Fruit fly (Drosophila melanogaster) whole organism, embryonic: ENCODE data around the gene Tengl3.

Experiments
- Bdp1 ChIP-seq: fragments of 200-800 bp; sonication (Bioruptor generic); optimal IDR thresholded peaks from 3 replicates; lab custom pipeline; 2016; ENCODE audit warnings: missing biosample characterization, missing genetic modification characterization
- CG10565 ChIP-seq: fragments of 200-800 bp; sonication (Bioruptor generic); optimal IDR thresholded peaks from 3 replicates; lab custom pipeline; 2016; ENCODE audit warnings: missing biosample characterization, mild to moderate bottlenecking, missing genetic modification characterization
- CG13123 ChIP-seq: fragments of 200-800 bp; sonication (Bioruptor generic); optimal IDR thresholded peaks from 2 replicates; lab custom pipeline; 2016; ENCODE audit warnings: missing biosample characterization, missing genetic modification characterization
- CG13287 ChIP-seq: fragments of 200-800 bp; sonication (Bioruptor generic); IDR thresholded peaks from 2 replicates; pipeline ENCODE4 v1.3.6; 2022; ENCODE audit warnings: missing biosample characterization, missing genetic modification characterization; ENCODE audit not compliant: partially characterized antibody
- CG13424 ChIP-seq: fragments of 200-800 bp; sonication (Bioruptor generic); optimal IDR thresholded peaks from 2 replicates; lab custom pipeline; 2019; ENCODE audit warnings: missing biosample characterization, mild to moderate bottlenecking, missing genetic modification characterization, moderate library complexity
- CG13894 ChIP-seq: fragments of 200-800 bp; sonication (Bioruptor generic); optimal IDR thresholded peaks from 3 replicates; lab custom pipeline; 2018; ENCODE audit warnings: missing biosample characterization, mild to moderate bottlenecking, missing genetic modification characterization, moderate library complexity
- CG15269 ChIP-seq: fragments of 200-800 bp; sonication (Bioruptor generic); optimal IDR thresholded peaks from 2 replicates; lab custom pipeline; 2018; ENCODE audit warnings: missing biosample characterization, mild to moderate bottlenecking, missing genetic modification characterization, moderate library complexity
- CG16815 ChIP-seq: fragments of 200-800 bp; sonication (Bioruptor generic); optimal IDR thresholded peaks from 3 replicates; lab custom pipeline; 2017; ENCODE audit warnings: missing biosample characterization, mild to moderate bottlenecking, missing genetic modification characterization
- CG17361 ChIP-seq: fragments of 200-800 bp; sonication (Bioruptor generic); IDR thresholded peaks from 3 replicates; pipeline ENCODE4 v1.3.6; 2022; ENCODE audit warnings: missing biosample characterization, missing genetic modification characterization
- CG17829 ChIP-seq: fragments of 200-800 bp; optimal IDR thresholded peaks from 2 replicates; lab custom pipeline; 2019; ENCODE audit warnings: missing biosample characterization, mild to moderate bottlenecking, missing genetic modification characterization, moderate library complexity
- CG1832 ChIP-seq: fragments of 200-800 bp; sonication (Bioruptor generic); optimal IDR thresholded peaks from 2 replicates; lab custom pipeline; 2017; ENCODE audit warnings: missing biosample characterization, mild to moderate bottlenecking, missing genetic modification characterization, inconsistent platforms
- CG18619 ChIP-seq: fragments of 200-800 bp; sonication (Bioruptor generic); optimal IDR thresholded peaks from 3 replicates; lab custom pipeline; 2017; ENCODE audit warnings: missing biosample characterization, mild to moderate bottlenecking, missing genetic modification characterization
- CG18764 ChIP-seq: fragments of 200-800 bp; sonication (Bioruptor generic); optimal IDR thresholded peaks from 3 replicates; lab custom pipeline; 2016; ENCODE audit warnings: missing biosample characterization, missing genetic modification characterization
- CG3065 ChIP-seq: fragments of 200-800 bp; sonication (Bioruptor generic); optimal IDR thresholded peaks from 2 replicates; lab custom pipeline; 2016; ENCODE audit warnings: missing biosample characterization, missing genetic modification characterization
- CG34224 ChIP-seq: fragments of 200-800 bp; sonication (Bioruptor generic); IDR thresholded peaks from 3 replicates; pipeline ENCODE4 v1.3.6; 2022; ENCODE audit warnings: missing biosample characterization, missing genetic modification characterization; ENCODE audit not compliant: partially characterized antibody
- CG4404 ChIP-seq: fragments of 200-800 bp; sonication (Bioruptor generic); IDR thresholded peaks from 2 replicates; pipeline ENCODE4 v1.3.6; 2022; ENCODE audit warnings: missing biosample characterization, missing genetic modification characterization
- CG4707 ChIP-seq: fragments of 200-800 bp; sonication (Bioruptor generic); optimal IDR thresholded peaks from 2 replicates; lab custom pipeline; 2018; ENCODE audit warnings: missing biosample characterization, mild to moderate bottlenecking, missing genetic modification characterization, moderate library complexity
- CG4854 ChIP-seq: fragments of 200-800 bp; sonication (Bioruptor generic); optimal IDR thresholded peaks from 2 replicates; lab custom pipeline; 2016; ENCODE audit warnings: missing biosample characterization, missing genetic modification characterization, inconsistent platforms
- CG6791 ChIP-seq: fragments of 200-800 bp; sonication (Bioruptor generic); IDR thresholded peaks from 3 replicates; pipeline ENCODE4 v1.3.6; 2022; ENCODE audit warnings: missing biosample characterization, missing genetic modification characterization; ENCODE audit not compliant: partially characterized antibody
- CG8388 ChIP-seq: fragments of 200-800 bp; sonication (Bioruptor generic); optimal IDR thresholded peaks from 2 replicates; lab custom pipeline; 2019; ENCODE audit warnings: missing biosample characterization, mild to moderate bottlenecking, missing genetic modification characterization, moderate library complexity
- CkIIα-i1 ChIP-seq: fragments of 200-800 bp; sonication (Bioruptor generic); IDR thresholded peaks from 2 replicates; pipeline ENCODE4 v1.3.6; 2022; ENCODE audit warnings: missing biosample characterization, missing genetic modification characterization
- CoRest ChIP-seq: fragments of 200-800 bp; sonication (Bioruptor generic); optimal IDR thresholded peaks from 3 replicates; lab custom pipeline; 2018; ENCODE audit warnings: missing biosample characterization, mild to moderate bottlenecking, missing genetic modification characterization, moderate library complexity
- Dll ChIP-seq: fragments of 200-800 bp; sonication (Bioruptor generic); IDR thresholded peaks from 4 replicates; pipeline ENCODE4 v1.3.6; 2022; ENCODE audit warnings: missing biosample characterization, missing genetic modification characterization; ENCODE audit not compliant: partially characterized antibody
- Doc2 ChIP-seq: fragments of 200-800 bp; sonication (Bioruptor generic); IDR thresholded peaks from 2 replicates; pipeline ENCODE4 v1.3.6; 2022; ENCODE audit warnings: missing biosample characterization, missing genetic modification characterization
- HLH3B ChIP-seq: fragments of 200-800 bp; sonication (Bioruptor generic); IDR thresholded peaks from 2 replicates; pipeline ENCODE4 v1.3.6; 2022; ENCODE audit warnings: missing biosample characterization, missing genetic modification characterization
- HmgD ChIP-seq: fragments of 200-800 bp; sonication (Bioruptor generic); optimal IDR thresholded peaks from 3 replicates; lab custom pipeline; 2016; ENCODE audit warnings: missing biosample characterization, missing genetic modification characterization
- Lpt ChIP-seq: fragments of >200 bp; optimal IDR thresholded peaks from 2 replicates; lab custom pipeline; 2018; ENCODE audit warnings: missing biosample characterization, missing genetic modification characterization
- NC2β ChIP-seq: fragments of 200-800 bp; sonication (Bioruptor generic); optimal IDR thresholded peaks from 2 replicates; lab custom pipeline; 2016; ENCODE audit warnings: missing biosample characterization, missing genetic modification characterization
- Sox100B ChIP-seq: fragments of 200-800 bp; sonication (Bioruptor generic); optimal IDR thresholded peaks from 3 replicates; lab custom pipeline; 2018; ENCODE audit warnings: missing biosample characterization, mild to moderate bottlenecking, missing genetic modification characterization
- Sry-β ChIP-seq: fragments of 200-800 bp; sonication (Bioruptor generic); optimal IDR thresholded peaks from 2 replicates; lab custom pipeline; 2018; ENCODE audit warnings: missing biosample characterization, mild to moderate bottlenecking, missing genetic modification characterization, moderate library complexity
- Taf1 ChIP-seq: fragments of 200-800 bp; sonication (Bioruptor generic); IDR thresholded peaks from 2 replicates; pipeline ENCODE4 v1.3.6; 2022; ENCODE audit warnings: missing biosample characterization, missing genetic modification characterization
- bowl ChIP-seq: fragments of 200-800 bp; sonication (Bioruptor generic); IDR thresholded peaks from 2 replicates; pipeline ENCODE4 v1.3.6; 2022; ENCODE audit warnings: missing biosample characterization, missing genetic modification characterization
- cwo ChIP-seq: fragments of 200-800 bp; sonication (Bioruptor generic); optimal IDR thresholded peaks from 3 replicates; lab custom pipeline; 2017; ENCODE audit warnings: missing biosample characterization, missing genetic modification characterization, mild to moderate bottlenecking, moderate library complexity, missing genetic modification reagents
- danr ChIP-seq: fragments of 200-800 bp; sonication (Bioruptor generic); IDR thresholded peaks from 2 replicates; pipeline ENCODE4 v1.3.6; 2022; ENCODE audit warnings: missing biosample characterization, missing genetic modification characterization
- dysf ChIP-seq: fragments of 200-800 bp; sonication (Bioruptor generic); IDR thresholded peaks from 3 replicates; pipeline ENCODE4 v1.3.6; 2022; ENCODE audit warnings: missing biosample characterization, missing genetic modification characterization
- ftz-f1 ChIP-seq: fragments of 200-800 bp; sonication (Bioruptor generic); optimal IDR thresholded peaks from 2 replicates; lab custom pipeline; 2016; ENCODE audit warnings: missing biosample characterization, missing genetic modification characterization
- gce ChIP-seq: fragments of 200-800 bp; sonication (Bioruptor generic); IDR thresholded peaks from 3 replicates; pipeline ENCODE4 v1.3.6; 2022; ENCODE audit warnings: missing biosample characterization, missing genetic modification characterization
- gcm ChIP-seq: fragments of 200-800 bp; sonication (Bioruptor generic); optimal IDR thresholded peaks from 2 replicates; lab custom pipeline; 2019; ENCODE audit warnings: missing biosample characterization, mild to moderate bottlenecking, missing genetic modification characterization, moderate library complexity
- nau ChIP-seq: fragments of 200-800 bp; sonication (Bioruptor generic); optimal IDR thresholded peaks from 3 replicates; lab custom pipeline; 2017; ENCODE audit warnings: missing biosample characterization, mild to moderate bottlenecking, missing genetic modification characterization, missing genetic modification reagents
- nom ChIP-seq: fragments of 200-800 bp; sonication (Bioruptor generic); optimal IDR thresholded peaks from 2 replicates; lab custom pipeline; 2017; ENCODE audit warnings: missing biosample characterization, missing genetic modification characterization, mild to moderate bottlenecking, moderate library complexity, missing genetic modification reagents
- oc ChIP-seq: fragments of 200-800 bp; sonication (Bioruptor generic); optimal IDR thresholded peaks from 2 replicates; lab custom pipeline; 2018; ENCODE audit warnings: missing biosample characterization, mild to moderate bottlenecking, missing genetic modification characterization, moderate library complexity
- odd ChIP-seq: fragments of 200-800 bp; sonication (Bioruptor generic); optimal IDR thresholded peaks from 2 replicates; lab custom pipeline; 2017; ENCODE audit warnings: missing biosample characterization, mild to moderate bottlenecking, missing genetic modification characterization
- p53 ChIP-seq: fragments of 200-800 bp; sonication (Bioruptor generic); optimal IDR thresholded peaks from 2 replicates; lab custom pipeline; 2016; ENCODE audit warnings: missing biosample characterization, missing genetic modification characterization
- peb ChIP-seq: fragments of 200-800 bp; sonication (Bioruptor generic); IDR thresholded peaks from 2 replicates; pipeline ENCODE4 v1.3.6; 2022; ENCODE audit warnings: missing biosample characterization, missing genetic modification characterization
- sna ChIP-seq: fragments of 200-800 bp; sonication (Bioruptor generic); IDR thresholded peaks from 2 replicates; pipeline ENCODE4 v1.3.6; 2022; ENCODE audit warnings: missing biosample characterization, missing genetic modification characterization; ENCODE audit not compliant: partially characterized antibody
- tio ChIP-seq: fragments of 200-800 bp; sonication (Bioruptor generic); optimal IDR thresholded peaks from 2 replicates; lab custom pipeline; 2017; ENCODE audit warnings: missing biosample characterization, missing genetic modification characterization, inconsistent platforms
- z ChIP-seq: fragments of 200-800 bp; sonication (Bioruptor generic); IDR thresholded peaks from 3 replicates; pipeline ENCODE4 v1.3.6; 2022; ENCODE audit warnings: missing biosample characterization, missing genetic modification characterization
- zfh1 ChIP-seq: fragments of 200-800 bp; sonication (Bioruptor generic); IDR thresholded peaks from 3 replicates; pipeline ENCODE4 v1.3.6; 2022; ENCODE audit warnings: missing biosample characterization, missing genetic modification characterization

The Tengl3 gene

DNA sequence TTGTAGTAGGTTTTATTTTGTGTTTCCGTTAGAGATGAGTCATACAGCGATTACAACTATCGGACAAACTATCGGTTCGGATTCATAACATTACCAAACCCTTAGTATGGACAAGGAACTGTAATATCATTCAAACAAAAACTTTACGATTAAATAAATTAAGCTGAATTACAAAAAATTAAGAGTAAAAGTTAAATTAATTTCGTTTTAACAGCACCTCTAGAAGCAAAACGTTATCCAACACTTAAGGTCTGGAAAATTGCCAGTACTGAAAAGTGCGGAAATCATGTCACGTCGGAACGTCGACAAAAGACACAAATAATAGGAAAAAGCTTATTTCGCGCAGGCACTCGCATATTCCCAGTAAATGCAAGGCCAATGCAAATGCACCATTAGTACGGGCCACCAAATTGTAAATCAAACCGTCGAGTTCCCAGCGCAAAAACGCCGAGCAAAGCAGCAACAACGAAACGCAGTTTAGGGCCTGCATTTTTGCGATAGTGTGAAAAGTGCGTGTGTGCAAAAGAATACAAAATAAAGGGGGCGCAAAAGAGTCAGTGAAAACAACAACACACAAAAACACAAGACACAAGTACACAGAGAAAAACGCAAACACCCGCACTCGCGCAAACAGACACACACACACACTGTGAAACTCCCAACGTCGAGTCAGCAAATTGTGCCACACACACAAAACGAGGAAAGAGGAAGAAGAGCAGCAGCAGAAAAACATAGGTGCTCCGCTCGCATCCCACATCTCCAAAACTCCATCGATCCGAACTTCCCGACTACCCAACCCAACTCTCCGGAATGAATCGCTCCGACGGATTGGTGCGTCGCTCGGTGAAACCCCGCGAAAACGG lies 11.6 kb downstream of the Tengl3 start, which contains the start of the genes CG15387 and sau (continued):
- TF ChIP-seq CG6791 (peak; percentile 84), odd (peak; percentile 71), NC2β (GFP tag; lab: Kevin White, UChicago) (peak; percentile 90), z (GFP tag; lab: Robert Waterston, UW) (no peak), CG17361 (peak; percentile 89), cwo (peak; percentile 65), Dll (peak; percentile 96), CG13287 (GFP tag; lab: Robert Waterston, UW) (peak; percentile 95), nom (GFP tag; lab: Kevin White, UChicago) (peak; percentile 38), CG1832 (no peak), dysf (GFP tag; lab: Robert Waterston, UW) (peak; percentile 83), CG16815 (peak; percentile 70), CkIIα-i1 (GFP tag; lab: Robert Waterston, UW) (no peak), gce (peak; percentile 48; the same call in 1 of the 3 replicates), CG4707 (GFP tag; lab: Kevin White, UChicago) (peak; percentile 52), CG3065 (GFP tag; lab: Kevin White, UChicago) (peak; percentile 79), CG10565 (no peak), HLH3B (GFP tag; lab: Robert Waterston, UW) (peak; percentile 79), CG13123 (GFP tag; lab: Kevin White, UChicago) (peak; percentile 85), gcm (GFP tag; lab: Kevin White, UChicago) (peak; percentile 68), CG13424 (tag; lab: Kevin White, UChicago) (peak; percentile 90), ftz-f1 (peak; percentile 53), sna (GFP tag; lab: Robert Waterston, UW) (peak; percentile 94), CG34224 (GFP tag; lab: Robert Waterston, UW) (peak; percentile 93), CG17829 (peak; percentile 93), peb (GFP tag; lab: Robert Waterston, UW) (peak; percentile 55; the same call in 1 of the 2 replicates), oc (tag; lab: Kevin White, UChicago) (peak; percentile 60), tio (GFP tag; lab: Kevin White, UChicago) (peak; percentile 81), CoRest (tag; lab: Kevin White, UChicago) (peak; percentile 91), danr (peak; percentile 58), CG13894 (tag; lab: Kevin White, UChicago) (peak; percentile 90), Taf1 (GFP tag; lab: Robert Waterston, UW) (peak; percentile 69; the same call in 1 of the 2 replicates), CG4854 (GFP tag; lab: Kevin White, UChicago) (peak; percentile 88), bowl (GFP tag; lab: Robert Waterston, UW) (no peak), Sox100B (GFP tag; lab: Kevin White, UChicago) (peak; percentile 88), CG18619 (GFP tag; lab: Kevin White, UChicago) (peak; percentile 78), CG8388 (GFP tag; lab: Kevin White, UChicago) (peak; percentile 81), Doc2 (GFP tag; lab: Robert Waterston, UW) (no peak), Lpt (GFP tag; lab: Kevin White, UChicago) (no peak), HmgD (GFP tag; lab: Kevin White, UChicago) (peak; percentile 59), Sry-β (GFP tag; lab: Kevin White, UChicago) (peak; percentile 50), CG15269 (tag; lab: Kevin White, UChicago) (peak; percentile 85), CG18764 (GFP tag; lab: Kevin White, UChicago) (peak; percentile 73), zfh1 (GFP tag; lab: Robert Waterston, UW) (peak; percentile 81), CG4404 (GFP tag; lab: Robert Waterston, UW) (peak; percentile 79), Bdp1 (GFP tag; lab: Kevin White, UChicago) (peak; percentile 75), p53 (peak; percentile 74), nau (GFP tag; lab: Kevin White, UChicago) (peak; percentile 71)
